Worm (Caenorhabditis elegans) whole organism, L1 larva: ENCODE results near the gene F46H5.4.

ENCODE experiments used
- alr-1 ChIP-seq: fragments of 200-800 bp; sonication (Bioruptor generic); optimal IDR thresholded peaks from 2 replicates; lab custom pipeline; 2018; ENCODE audit warnings: borderline replicate concordance, mild to moderate bottlenecking, missing genetic modification characterization, missing compliant biosample characterization
- ama-1 ChIP-seq: fragments of 150-350 bp; optimal IDR thresholded peaks from 2 replicates; lab custom pipeline; 2014
- ceh-8 ChIP-seq: fragments of 200-800 bp; sonication (Bioruptor generic); optimal IDR thresholded peaks from 2 replicates; lab custom pipeline; 2018; ENCODE audit warnings: mild to moderate bottlenecking, missing genetic modification characterization, moderate library complexity, missing compliant biosample characterization
- ceh-82 ChIP-seq, 3 experiments: fragments of 150-350 bp in 1 of 3; sonication (generic microtip) in 2 of 3; optimal IDR thresholded peaks; 2 replicates each; lab custom pipeline; 2014 to 2017; ENCODE audit warnings: missing biosample characterization in 3 of 3, missing genetic modification characterization in 3 of 3
- ceh-90 ChIP-seq: sonication (generic microtip); optimal IDR thresholded peaks from 2 replicates; lab custom pipeline; 2016; ENCODE audit warnings: missing genetic modification characterization, missing compliant biosample characterization
- dpl-1 ChIP-seq, 3 experiments: fragments of 150-350 bp in 2 of 3; sonication (generic microtip) in 1 of 3; optimal IDR thresholded peaks; 2 replicates each; lab custom pipeline; 2014 to 2017; ENCODE audit warnings: missing biosample characterization in 3 of 3, missing genetic modification characterization in 3 of 3, missing genetic modification reagents in 3 of 3
- elt-2 ChIP-seq: sonication (generic microtip); optimal IDR thresholded peaks from 2 replicates; lab custom pipeline; 2016; ENCODE audit warnings: missing genetic modification characterization, mild to moderate bottlenecking, inconsistent platforms, missing compliant biosample characterization, missing genetic modification reagents
- elt-3 ChIP-seq, 6 experiments: fragments of 150-350 bp in 1 of 6; sonication (generic microtip); optimal IDR thresholded peaks; 2 replicates each; lab custom pipeline; 2017 to 2018; ENCODE audit warnings: missing biosample characterization in 6 of 6, missing genetic modification characterization in 6 of 6, inconsistent platforms in 1 of 6
- ets-5 ChIP-seq: fragments of 200-800 bp; sonication (Bioruptor generic); IDR thresholded peaks from 2 replicates; pipeline ENCODE4 v1.3.6; 2022; ENCODE audit warnings: missing genetic modification characterization, missing compliant biosample characterization
- fkh-10 ChIP-seq: sonication (generic microtip); optimal IDR thresholded peaks from 2 replicates; lab custom pipeline; 2017; ENCODE audit warnings: missing biosample characterization, missing genetic modification reagents, missing genetic modification characterization
- fkh-4 ChIP-seq: sonication (generic microtip); optimal IDR thresholded peaks from 2 replicates; lab custom pipeline; 2016; ENCODE audit warnings: missing compliant biosample characterization, missing genetic modification characterization, borderline replicate concordance
- fkh-8 ChIP-seq: sonication (generic microtip); optimal IDR thresholded peaks from 2 replicates; lab custom pipeline; 2016; ENCODE audit warnings: mild to moderate bottlenecking, missing genetic modification characterization, missing compliant biosample characterization
- fos-1 ChIP-seq: fragments of 150-350 bp; optimal IDR thresholded peaks from 2 replicates; lab custom pipeline; 2014; ENCODE audit warnings: missing biosample characterization, missing genetic modification characterization
- hpl-2 ChIP-seq: fragments of 150-350 bp; optimal IDR thresholded peaks from 2 replicates; lab custom pipeline; 2014; ENCODE audit warnings: missing biosample characterization, missing genetic modification reagents, missing genetic modification characterization
- lin-14 ChIP-seq: fragments of 200-800 bp; sonication (Bioruptor generic); optimal IDR thresholded peaks from 2 replicates; lab custom pipeline; 2018; ENCODE audit warnings: mild to moderate bottlenecking, missing genetic modification characterization, moderate library complexity, missing compliant biosample characterization
- lin-35 ChIP-seq, 2 experiments: fragments of 150-350 bp; optimal IDR thresholded peaks; 2 replicates each; lab custom pipeline; 2014; ENCODE audit warnings: missing biosample characterization in 2 of 2, missing genetic modification characterization in 2 of 2, missing genetic modification reagents in 2 of 2
- lin-39 ChIP-seq: fragments of 150-350 bp; optimal IDR thresholded peaks from 2 replicates; lab custom pipeline; 2014; ENCODE audit warnings: missing biosample characterization, missing genetic modification reagents, missing genetic modification characterization
- lir-3 ChIP-seq: sonication (generic microtip); optimal IDR thresholded peaks from 2 replicates; lab custom pipeline; 2016; ENCODE audit warnings: mild to moderate bottlenecking, missing genetic modification characterization, moderate library complexity, missing compliant biosample characterization; ENCODE audit not compliant: poor library complexity
- mdl-1 ChIP-seq, 2 experiments: fragments of 150-350 bp; optimal IDR thresholded peaks; 2 replicates each; lab custom pipeline; 2014 to 2017; ENCODE audit warnings: missing biosample characterization in 2 of 2, missing genetic modification characterization in 2 of 2, inconsistent platforms in 1 of 2
- nhr-11 ChIP-seq: fragments of 150-350 bp; optimal IDR thresholded peaks from 2 replicates; lab custom pipeline; 2014; ENCODE audit warnings: missing biosample characterization, missing genetic modification characterization
- nhr-19 ChIP-seq: fragments of 200-800 bp; sonication (Bioruptor generic); conservative IDR thresholded peaks from 2 replicates; pipeline ENCODE4 v1.3.6; 2022; ENCODE audit warnings: missing genetic modification characterization, missing compliant biosample characterization
- nhr-20 ChIP-seq: sonication (generic microtip); optimal IDR thresholded peaks from 2 replicates; lab custom pipeline; 2016; ENCODE audit warnings: mild to moderate bottlenecking, missing genetic modification characterization, missing compliant biosample characterization
- nhr-28 ChIP-seq: fragments of 150-350 bp; optimal IDR thresholded peaks from 2 replicates; lab custom pipeline; 2014; ENCODE audit warnings: missing biosample characterization, missing genetic modification characterization
- nhr-47 ChIP-seq: sonication (generic microtip); optimal IDR thresholded peaks from 2 replicates; lab custom pipeline; 2016; ENCODE audit warnings: mild to moderate bottlenecking, missing genetic modification characterization, moderate library complexity, missing compliant biosample characterization
- nhr-71 ChIP-seq: sonication (generic microtip); optimal IDR thresholded peaks from 2 replicates; lab custom pipeline; 2016; ENCODE audit warnings: mild to moderate bottlenecking, missing genetic modification characterization, moderate library complexity, missing compliant biosample characterization
- pag-3 ChIP-seq: sonication (generic microtip); optimal IDR thresholded peaks from 2 replicates; lab custom pipeline; 2017; ENCODE audit warnings: missing genetic modification characterization, mild to moderate bottlenecking, missing compliant biosample characterization, antibody characterized with exemption, borderline replicate concordance; ENCODE audit not compliant: insufficient read depth
- pax-3 ChIP-seq: fragments of 200-800 bp; sonication (Bioruptor generic); optimal IDR thresholded peaks from 2 replicates; lab custom pipeline; 2018; ENCODE audit warnings: mild to moderate bottlenecking, missing genetic modification characterization, moderate library complexity, missing compliant biosample characterization
- rnt-1 ChIP-seq: sonication (generic microtip); optimal IDR thresholded peaks from 2 replicates; lab custom pipeline; 2016; ENCODE audit warnings: mild to moderate bottlenecking, missing genetic modification characterization, moderate library complexity, missing compliant biosample characterization
- snpc-4 ChIP-seq: fragments of 150-350 bp; optimal IDR thresholded peaks from 2 replicates; lab custom pipeline; 2014; ENCODE audit warnings: missing biosample characterization, missing genetic modification characterization
- tbx-2 ChIP-seq: sonication (generic microtip); optimal IDR thresholded peaks from 2 replicates; lab custom pipeline; 2016; ENCODE audit warnings: missing genetic modification characterization, missing compliant biosample characterization
- zag-1 ChIP-seq: fragments of 150-350 bp; optimal IDR thresholded peaks from 2 replicates; lab custom pipeline; 2014; ENCODE audit warnings: missing biosample characterization, missing genetic modification characterization

Gene F46H5.4

DNA sequence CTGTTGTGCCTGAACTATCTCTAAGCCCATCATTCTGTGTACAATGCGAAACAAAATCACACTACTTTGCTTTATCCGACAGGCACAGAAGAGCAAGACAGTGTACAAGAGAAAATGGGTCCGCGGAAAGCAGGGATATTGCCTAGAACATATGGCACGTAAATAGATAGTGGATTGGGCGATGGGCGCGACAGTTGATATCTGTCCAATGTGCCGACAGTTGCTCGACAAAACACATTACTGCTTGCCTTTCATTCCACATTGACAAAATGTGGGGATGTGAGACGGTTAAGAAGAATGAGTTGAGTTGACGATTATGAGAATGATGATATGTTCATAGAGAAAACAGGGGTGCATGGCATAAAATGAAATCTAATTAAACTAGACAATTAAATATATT is 29.4 kb downstream of the F46H5.4 start:
- TF ChIP-seq tbx-2 (tag; lab: Kevin White, UChicago) = no peak
- peak; percentile 21 for TF ChIP-seq lin-14 (GFP tag; lab: Kevin White, UChicago)
- TF ChIP-seq nhr-19 (GFP tag; lab: Robert Waterston, UW) = no peak
- TF ChIP-seq nhr-20 (tag; lab: Kevin White, UChicago) = peak; percentile 8
- TF ChIP-seq nhr-71 = peak; percentile 41
- peak; percentile 53 for TF ChIP-seq rnt-1 (tag; lab: Kevin White, UChicago)
- TF ChIP-seq fos-1 (tag; lab: Kevin White, UChicago) = no peak
- TF ChIP-seq, all 84 proteins: peak for 4

DNA sequence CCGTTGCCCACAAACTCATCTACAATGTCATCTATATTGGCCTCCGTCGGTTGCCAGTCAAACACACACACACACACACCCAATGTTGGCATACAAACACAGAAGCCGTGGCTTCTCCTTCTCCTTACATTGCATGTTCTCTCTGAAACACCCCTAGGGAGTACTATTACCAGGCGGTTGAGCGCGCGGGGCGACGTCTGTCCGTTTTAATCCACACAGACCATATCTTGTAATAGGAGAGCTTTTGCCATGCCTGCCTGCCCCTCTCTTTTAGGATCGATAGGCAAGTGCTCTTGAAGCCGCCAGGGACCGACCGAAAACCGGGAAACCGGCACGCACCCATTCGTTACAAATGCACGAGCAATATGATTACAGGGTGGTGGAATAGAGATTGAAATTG is 29.9 kb downstream of the F46H5.4 start:
- no peak for TF ChIP-seq pag-3 (tag; lab: Kevin White, UChicago)
- no peak for TF ChIP-seq nhr-28 (tag; lab: Kevin White, UChicago)
- no peak for TF ChIP-seq nhr-11 (tag; lab: Kevin White, UChicago)
- TF ChIP-seq zag-1 = no peak
- peak; percentile 28 for TF ChIP-seq lin-14 (GFP tag; lab: Kevin White, UChicago)

DNA sequence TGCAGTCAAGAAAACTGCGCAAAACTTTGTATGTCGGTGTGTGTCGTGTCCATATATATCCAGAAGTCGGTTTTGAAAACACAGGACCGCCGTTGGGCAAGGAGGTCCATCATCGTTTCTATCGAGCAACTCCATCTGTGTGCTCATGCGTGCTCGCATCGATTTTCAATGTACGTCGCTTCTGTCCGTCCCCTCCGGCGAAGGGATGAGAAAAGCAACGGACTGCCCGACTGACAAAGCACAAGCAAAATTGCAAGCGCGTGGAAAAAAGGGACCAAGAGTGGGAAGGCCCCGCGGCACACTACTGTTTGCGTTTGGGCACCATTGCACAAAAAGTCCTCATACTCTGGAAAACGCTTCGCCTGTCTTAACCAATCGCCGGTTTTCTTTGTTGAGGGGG is 32.0 kb downstream of the F46H5.4 start:
- no peak for TF ChIP-seq elt-2 (tag; lab: Kevin White, UChicago)
- no peak for TF ChIP-seq snpc-4
- TF ChIP-seq lin-14 (GFP tag; lab: Kevin White, UChicago) = peak; percentile 50
- TF ChIP-seq ceh-82 (tag; optimal IDR thresholded peaks at IDR 0.05; lab: Kevin White, UChicago) = no peak
- TF ChIP-seq nhr-11 (tag; lab: Kevin White, UChicago) = no peak
- TF ChIP-seq lir-3 (tag; lab: Kevin White, UChicago) = no peak
- no peak for TF ChIP-seq ceh-90 (tag; lab: Kevin White, UChicago)
- TF ChIP-seq ets-5 (GFP tag; lab: Robert Waterston, UW) = no peak
- no peak for TF ChIP-seq lin-39 (tag; lab: Kevin White, UChicago)

DNA sequence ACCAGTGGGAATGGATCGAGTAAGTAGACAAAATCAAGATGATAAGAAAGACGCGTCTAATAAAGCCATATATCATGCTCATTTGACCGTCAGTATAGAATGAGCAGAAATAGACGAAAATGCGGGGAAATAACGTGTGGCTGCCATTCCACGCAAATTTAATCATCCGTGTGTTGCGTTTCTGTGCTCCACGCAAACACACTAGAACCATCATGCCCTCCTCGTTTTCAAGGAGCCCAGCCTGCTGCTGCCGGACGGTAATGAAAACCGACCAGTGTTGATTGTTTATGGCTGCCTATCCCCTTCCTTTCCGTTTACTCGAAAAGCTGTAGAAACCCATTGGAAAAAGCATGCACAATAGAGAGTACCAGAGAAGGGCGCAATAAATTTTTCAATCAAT is 34.2 kb downstream of the F46H5.4 start:
- TF ChIP-seq pax-3 (tag; lab: Kevin White, UChicago) (no peak), dpl-1 (GFP tag; optimal IDR thresholded peaks at IDR 0.05; lab: Kevin White, UChicago) (no peak), alr-1 (tag; lab: Kevin White, UChicago) (no peak), fkh-10 (GFP tag; lab: Kevin White, UChicago) (no peak), elt-3 (tag; optimal IDR thresholded peaks at IDR 0.05; lab: Kevin White, UChicago) (no peak), ama-1 (lab: Kevin White, UChicago) (no peak), lir-3 (tag; lab: Kevin White, UChicago) (no peak), nhr-20 (tag; lab: Kevin White, UChicago) (no peak)

ce11 chrX:7217704-7218479 is 36.5 kb downstream of the F46H5.4 start, which contains the start of gene syd-9:
syd-9 (plus strand) TSS chrX:7218097.
- TF ChIP-seq lin-14 (GFP tag; lab: Kevin White, UChicago) = peak; percentile 58
- TF ChIP-seq mdl-1 (tag; optimal IDR thresholded peaks at IDR 0.05; lab: Kevin White, UChicago) = no peak
- TF ChIP-seq zag-1 = no peak
- TF ChIP-seq lin-35 (GFP tag; optimal IDR thresholded peaks at IDR 0.05; lab: Kevin White, UChicago) = peak in 1 of 2 experiments; percentile 1
- peak; percentile 19 for TF ChIP-seq ceh-8 (GFP tag; lab: Kevin White, UChicago)
- TF ChIP-seq ama-1 (lab: Kevin White, UChicago) = no peak
- TF ChIP-seq fkh-4 (tag; lab: Kevin White, UChicago) = no peak
- TF ChIP-seq nhr-47 = no peak
- TF ChIP-seq hpl-2 (GFP tag; lab: Kevin White, UChicago) = no peak
- peak; percentile 27 for TF ChIP-seq fkh-8 (tag; lab: Kevin White, UChicago)
